Fruit fly (Drosophila melanogaster) whole organism, embryonic: ENCODE measurements around the gene Sb.

Experiments used
- Antp ChIP-seq: fragments of 200-800 bp; sonication (Bioruptor generic); optimal IDR thresholded peaks from 3 replicates; lab custom pipeline; 2016; ENCODE audit warnings: missing biosample characterization, missing genetic modification characterization
- Awh ChIP-seq: fragments of 200-800 bp; sonication (Bioruptor generic); IDR thresholded peaks from 2 replicates; pipeline ENCODE4, ENCODE4 v1.3.6; 2022; ENCODE audit warnings: missing biosample characterization, missing genetic modification characterization
- CG10147 ChIP-seq: fragments of 200-800 bp; sonication (Bioruptor generic); optimal IDR thresholded peaks from 2 replicates; lab custom pipeline; 2019; ENCODE audit warnings: missing biosample characterization, mild to moderate bottlenecking, missing genetic modification characterization, moderate library complexity
- CG1024 ChIP-seq: fragments of 200-800 bp; sonication (Bioruptor generic); IDR thresholded peaks from 2 replicates; pipeline ENCODE4 v1.3.6; 2022; ENCODE audit warnings: missing biosample characterization, missing genetic modification characterization
- CG12942 ChIP-seq: fragments of 200-800 bp; sonication (Bioruptor generic); optimal IDR thresholded peaks from 3 replicates; lab custom pipeline; 2016; ENCODE audit warnings: missing biosample characterization, missing genetic modification characterization
- CG13424 ChIP-seq: fragments of 200-800 bp; sonication (Bioruptor generic); optimal IDR thresholded peaks from 2 replicates; lab custom pipeline; 2019; ENCODE audit warnings: missing biosample characterization, mild to moderate bottlenecking, missing genetic modification characterization, moderate library complexity
- CG13775 ChIP-seq: fragments of 200-800 bp; sonication (Bioruptor generic); optimal IDR thresholded peaks from 3 replicates; lab custom pipeline; 2017; ENCODE audit warnings: missing biosample characterization, mild to moderate bottlenecking, missing genetic modification characterization
- CG14441 ChIP-seq: fragments of 200-800 bp; sonication (Bioruptor generic); IDR thresholded peaks from 2 replicates; pipeline ENCODE4 v1.3.6; 2022; ENCODE audit warnings: missing biosample characterization, missing genetic modification characterization
- CG14710 ChIP-seq: fragments of 200-800 bp; sonication (Bioruptor generic); optimal IDR thresholded peaks from 3 replicates; lab custom pipeline; 2019; ENCODE audit warnings: missing biosample characterization, mild to moderate bottlenecking, missing genetic modification characterization, moderate library complexity
- CG17612 ChIP-seq: fragments of 200-800 bp; sonication (Bioruptor generic); IDR thresholded peaks from 2 replicates; pipeline ENCODE4 v1.3.6; 2022; ENCODE audit warnings: missing biosample characterization, missing genetic modification characterization
- CG17829 ChIP-seq: fragments of 200-800 bp; optimal IDR thresholded peaks from 2 replicates; lab custom pipeline; 2019; ENCODE audit warnings: missing biosample characterization, mild to moderate bottlenecking, missing genetic modification characterization, moderate library complexity
- CG2129 ChIP-seq: fragments of 200-800 bp; sonication (Bioruptor generic); IDR thresholded peaks from 2 replicates; pipeline ENCODE4 v1.3.6; 2022; ENCODE audit warnings: missing biosample characterization, missing genetic modification characterization; ENCODE audit not compliant: partially characterized antibody
- CG2202 ChIP-seq: fragments of 200-800 bp; sonication (Bioruptor generic); optimal IDR thresholded peaks from 2 replicates; lab custom pipeline; 2018; ENCODE audit warnings: missing biosample characterization, mild to moderate bottlenecking, missing genetic modification characterization
- CG2889 ChIP-seq: fragments of 200-800 bp; sonication (Bioruptor generic); IDR thresholded peaks from 3 replicates; pipeline ENCODE4 v1.3.6; 2022; ENCODE audit warnings: missing biosample characterization, missing genetic modification characterization
- CG3281 ChIP-seq: fragments of 200-800 bp; sonication (Bioruptor generic); optimal IDR thresholded peaks from 3 replicates; lab custom pipeline; 2017; ENCODE audit warnings: missing biosample characterization, mild to moderate bottlenecking, missing genetic modification characterization
- CG3726 ChIP-seq: fragments of 200-800 bp; sonication (Bioruptor generic); IDR thresholded peaks from 3 replicates; pipeline ENCODE4, ENCODE4 v1.3.6; 2022; ENCODE audit warnings: missing biosample characterization, missing genetic modification characterization
- CG43689 ChIP-seq: fragments of 200-800 bp; sonication (Bioruptor generic); IDR thresholded peaks from 2 replicates; pipeline ENCODE4 v1.3.6; 2022; ENCODE audit warnings: missing biosample characterization, missing genetic modification characterization
- CG4404 ChIP-seq: fragments of 200-800 bp; sonication (Bioruptor generic); IDR thresholded peaks from 2 replicates; pipeline ENCODE4 v1.3.6; 2022; ENCODE audit warnings: missing biosample characterization, missing genetic modification characterization
- CG6791 ChIP-seq: fragments of 200-800 bp; sonication (Bioruptor generic); IDR thresholded peaks from 3 replicates; pipeline ENCODE4 v1.3.6; 2022; ENCODE audit warnings: missing biosample characterization, missing genetic modification characterization; ENCODE audit not compliant: partially characterized antibody
- CG8359 ChIP-seq: fragments of 200-800 bp; sonication (Bioruptor generic); optimal IDR thresholded peaks from 2 replicates; lab custom pipeline; 2017; ENCODE audit warnings: missing biosample characterization, mild to moderate bottlenecking, missing genetic modification characterization, borderline replicate concordance
- CG9727 ChIP-seq: fragments of 200-800 bp; sonication (Bioruptor generic); optimal IDR thresholded peaks from 3 replicates; lab custom pipeline; 2017; ENCODE audit warnings: missing biosample characterization, mild to moderate bottlenecking, missing genetic modification characterization
- CG9797 ChIP-seq: fragments of 200-800 bp; sonication (Bioruptor generic); optimal IDR thresholded peaks from 3 replicates; lab custom pipeline; 2018; ENCODE audit warnings: missing biosample characterization, mild to moderate bottlenecking, missing genetic modification characterization
- Camta ChIP-seq: fragments of 200-800 bp; sonication (Bioruptor generic); optimal IDR thresholded peaks from 2 replicates; lab custom pipeline; 2016; ENCODE audit warnings: missing biosample characterization, missing genetic modification characterization
- D19B ChIP-seq: fragments of 200-800 bp; sonication (Bioruptor generic); optimal IDR thresholded peaks from 2 replicates; lab custom pipeline; 2017; ENCODE audit warnings: missing biosample characterization, mild to moderate bottlenecking, missing genetic modification characterization
- Elba2 ChIP-seq: fragments of 200-800 bp; sonication (Bioruptor generic); optimal IDR thresholded peaks from 3 replicates; lab custom pipeline; 2016; ENCODE audit warnings: missing biosample characterization, missing genetic modification characterization
- Fer2 ChIP-seq: fragments of 200-800 bp; sonication (Bioruptor generic); optimal IDR thresholded peaks from 2 replicates; lab custom pipeline; 2018; ENCODE audit warnings: missing biosample characterization, mild to moderate bottlenecking, missing genetic modification characterization, moderate library complexity
- HHEX ChIP-seq: fragments of 200-800 bp; sonication (Bioruptor generic); optimal IDR thresholded peaks from 3 replicates; lab custom pipeline; 2017; ENCODE audit warnings: missing biosample characterization, mild to moderate bottlenecking, missing genetic modification characterization, missing genetic modification reagents
- HLH54F ChIP-seq: fragments of 200-800 bp; sonication (Bioruptor generic); optimal IDR thresholded peaks from 3 replicates; lab custom pipeline; 2016; ENCODE audit warnings: missing biosample characterization, missing genetic modification characterization
- Hand ChIP-seq: fragments of 200-800 bp; sonication (Bioruptor generic); optimal IDR thresholded peaks from 2 replicates; lab custom pipeline; 2017; ENCODE audit warnings: mild to moderate bottlenecking, missing biosample characterization, missing genetic modification reagents, missing genetic modification characterization
- Hsf ChIP-seq: fragments of 200-800 bp; sonication (Bioruptor generic); optimal IDR thresholded peaks from 3 replicates; lab custom pipeline; 2016; ENCODE audit warnings: missing biosample characterization, missing genetic modification characterization
- Meics ChIP-seq: fragments of 200-800 bp; sonication (Bioruptor generic); optimal IDR thresholded peaks from 2 replicates; lab custom pipeline; 2017; ENCODE audit warnings: missing biosample characterization, mild to moderate bottlenecking, missing genetic modification characterization
- NC2α ChIP-seq: fragments of 200-800 bp; sonication (Bioruptor generic); optimal IDR thresholded peaks from 2 replicates; lab custom pipeline; 2016; ENCODE audit warnings: missing biosample characterization, missing genetic modification characterization
- NfI ChIP-seq: fragments of 200-800 bp; sonication (Bioruptor generic); optimal IDR thresholded peaks from 3 replicates; lab custom pipeline; 2018; ENCODE audit warnings: missing biosample characterization, mild to moderate bottlenecking, missing genetic modification characterization, moderate library complexity
- PHDP ChIP-seq: fragments of 200-800 bp; sonication (Bioruptor generic); optimal IDR thresholded peaks from 3 replicates; lab custom pipeline; 2018; ENCODE audit warnings: missing biosample characterization, mild to moderate bottlenecking, missing genetic modification characterization, moderate library complexity
- Pdp1 ChIP-seq, 2 experiments: fragments of 200-800 bp; sonication (Bioruptor generic); optimal IDR thresholded peaks; 3 replicates each; lab custom pipeline; 2016; ENCODE audit warnings: missing biosample characterization in 2 of 2, missing genetic modification characterization in 2 of 2, mild to moderate bottlenecking in 1 of 2, moderate library complexity in 1 of 2
- Scr ChIP-seq: fragments of 200-800 bp; sonication (Bioruptor generic); IDR thresholded peaks from 2 replicates; pipeline ENCODE4 v1.3.6; 2022; ENCODE audit warnings: missing biosample characterization, missing genetic modification characterization; ENCODE audit not compliant: partially characterized antibody
- ash1 ChIP-seq: fragments of 200-800 bp; sonication (Bioruptor generic); optimal IDR thresholded peaks from 2 replicates; lab custom pipeline; 2018; ENCODE audit warnings: missing biosample characterization, mild to moderate bottlenecking, missing genetic modification characterization
- ato ChIP-seq: fragments of 200-800 bp; sonication (Bioruptor generic); IDR thresholded peaks from 2 replicates; pipeline ENCODE4 v1.3.6; 2022; ENCODE audit warnings: missing biosample characterization, missing genetic modification characterization; ENCODE audit not compliant: partially characterized antibody
- gfzf ChIP-seq: fragments of 200-800 bp; sonication (Bioruptor generic); optimal IDR thresholded peaks from 2 replicates; lab custom pipeline; 2016; ENCODE audit warnings: missing biosample characterization, mild to moderate bottlenecking, missing genetic modification characterization, moderate library complexity
- ind ChIP-seq: fragments of 200-800 bp; sonication (Bioruptor generic); optimal IDR thresholded peaks from 3 replicates; lab custom pipeline; 2016; ENCODE audit warnings: missing biosample characterization, missing genetic modification characterization
- lab ChIP-seq: fragments of 200-800 bp; sonication (Bioruptor generic); optimal IDR thresholded peaks from 3 replicates; lab custom pipeline; 2017; ENCODE audit warnings: missing biosample characterization, missing genetic modification characterization, mild to moderate bottlenecking, moderate library complexity, missing genetic modification reagents
- lmd ChIP-seq: fragments of 200-800 bp; sonication (Bioruptor generic); IDR thresholded peaks from 2 replicates; pipeline ENCODE4 v1.3.6; 2022; ENCODE audit warnings: missing biosample characterization, missing genetic modification characterization
- mam ChIP-seq: fragments of 200-800 bp; sonication (Bioruptor generic); optimal IDR thresholded peaks from 3 replicates; lab custom pipeline; 2016; ENCODE audit warnings: missing biosample characterization, missing genetic modification characterization
- onecut ChIP-seq: fragments of 200-800 bp; sonication (Bioruptor generic); IDR thresholded peaks from 2 replicates; pipeline ENCODE4 v1.3.6; 2022; ENCODE audit warnings: missing biosample characterization, missing genetic modification characterization
- pb ChIP-seq: fragments of 200-800 bp; sonication (Bioruptor generic); optimal IDR thresholded peaks from 3 replicates; lab custom pipeline; 2016; ENCODE audit warnings: missing biosample characterization, missing genetic modification characterization
- rib ChIP-seq: fragments of 200-800 bp; sonication (Bioruptor generic); IDR thresholded peaks from 2 replicates; pipeline ENCODE4 v1.3.6; 2022; ENCODE audit warnings: missing biosample characterization, missing genetic modification characterization
- slbo ChIP-seq: fragments of 200-800 bp; sonication (Bioruptor generic); IDR thresholded peaks from 2 replicates; pipeline ENCODE4 v1.3.6; 2022; ENCODE audit warnings: missing biosample characterization, missing genetic modification characterization
- tin ChIP-seq: fragments of 200-800 bp; sonication (Bioruptor generic); optimal IDR thresholded peaks from 3 replicates; lab custom pipeline; 2016; ENCODE audit warnings: missing biosample characterization, missing genetic modification characterization
- zen ChIP-seq: fragments of 200-800 bp; sonication (Bioruptor generic); optimal IDR thresholded peaks from 3 replicates; lab custom pipeline; 2018; ENCODE audit warnings: missing biosample characterization, mild to moderate bottlenecking, missing genetic modification characterization, moderate library complexity

Sb gene

dm6 chr3R:16094011-16094729 lies 21.8 kb upstream of the Sb start (continued):
- peak; percentile 63 for TF ChIP-seq ind (GFP tag; lab: Kevin White, UChicago)
- peak; percentile 28; the same call in 1 of the 2 replicates for TF ChIP-seq CG4404 (GFP tag; lab: Robert Waterston, UW)
- TF ChIP-seq CG6791 (GFP tag; lab: Robert Waterston, UW): no peak
- no peak for TF ChIP-seq HLH54F (GFP tag; lab: Kevin White, UChicago)
- TF ChIP-seq tin (GFP tag; lab: Kevin White, UChicago): peak; percentile 77
- 0 out of 2 replicates have a peak, but pooled peaks have one; percentile 14 for TF ChIP-seq slbo (GFP tag; lab: Robert Waterston, UW)
- peak; percentile 91 for TF ChIP-seq CG14710 (tag; lab: Kevin White, UChicago)
- TF ChIP-seq Meics: peak; percentile 51
- TF ChIP-seq CG8359 (GFP tag; lab: Kevin White, UChicago): peak; percentile 64
- TF ChIP-seq D19B (GFP tag; lab: Kevin White, UChicago): peak; percentile 93
- TF ChIP-seq CG12942 (GFP tag; lab: Kevin White, UChicago): peak; percentile 48
- peak; percentile 87 for TF ChIP-seq CG9727 (GFP tag; lab: Kevin White, UChicago)
- TF ChIP-seq Antp (GFP tag; lab: Kevin White, UChicago): no peak
- TF ChIP-seq mam (GFP tag; lab: Kevin White, UChicago): peak; percentile 25
- no peak for TF ChIP-seq Hand (GFP tag; lab: Kevin White, UChicago)
- peak; percentile 85 for TF ChIP-seq CG17829
- peak; percentile 62; the same call in 1 of the 2 replicates for TF ChIP-seq CG14441 (GFP tag; lab: Robert Waterston, UW)
- TF ChIP-seq CG3726 (GFP tag; lab: Robert Waterston, UW): 0 out of 3 replicates have a peak, but pooled peaks have one; percentile 10
- no peak for TF ChIP-seq CG2129 (GFP tag; lab: Robert Waterston, UW)
- no peak for TF ChIP-seq CG10147 (GFP tag; lab: Kevin White, UChicago)
- peak; percentile 70 for TF ChIP-seq HHEX (GFP tag; lab: Kevin White, UChicago)
- TF ChIP-seq CG9797 (GFP tag; lab: Kevin White, UChicago): no peak
- peak; percentile 70 for TF ChIP-seq CG13775
- no peak for TF ChIP-seq Fer2 (tag; lab: Kevin White, UChicago)
- TF ChIP-seq Camta (GFP tag; lab: Kevin White, UChicago): no peak
- peak; percentile 58 for TF ChIP-seq lmd (GFP tag; lab: Robert Waterston, UW)
- TF ChIP-seq CG17612 (GFP tag; lab: Robert Waterston, UW): no peak
- peak; percentile 51 for TF ChIP-seq CG3281
- no peak for TF ChIP-seq CG1024
- TF ChIP-seq gfzf (GFP tag; lab: Kevin White, UChicago): no peak
- TF ChIP-seq CG43689: no peak
- TF ChIP-seq CG13424 (tag; lab: Kevin White, UChicago): peak; percentile 86
- no peak for TF ChIP-seq NC2α (GFP tag; lab: Kevin White, UChicago)
- TF ChIP-seq onecut: no peak
- TF ChIP-seq lab: peak; percentile 43
- TF ChIP-seq Hsf (GFP tag; lab: Kevin White, UChicago): peak; percentile 69
- TF ChIP-seq Elba2: no peak
- no peak for TF ChIP-seq CG2889 (GFP tag; lab: Robert Waterston, UW)
- no peak for TF ChIP-seq Scr (GFP tag; lab: Robert Waterston, UW)
- peak; percentile 69 for TF ChIP-seq PHDP
- TF ChIP-seq zen: peak; percentile 44
- peak; percentile 51 for TF ChIP-seq CG2202
- TF ChIP-seq ash1: no peak
- TF ChIP-seq pb (GFP tag; lab: Kevin White, UChicago): no peak
- TF ChIP-seq ato: no peak
- 0 out of 2 replicates have a peak, but pooled peaks have one; percentile 47 for TF ChIP-seq Awh (GFP tag; lab: Robert Waterston, UW)
- TF ChIP-seq NfI (GFP tag; lab: Kevin White, UChicago): peak; percentile 46
- TF ChIP-seq rib (GFP tag; lab: Robert Waterston, UW): no peak
- TF ChIP-seq Pdp1 (GFP tag; optimal IDR thresholded peaks at IDR 0.05; lab: Kevin White, UChicago): peak in 1 of 2 experiments; percentile 10
